Fruit fly (Drosophila melanogaster) whole organism, embryonic: Measurements from ENCODE around the gene Sec8.

Experiments
- CG11695 ChIP-seq: fragments of 200-800 bp; sonication (Bioruptor generic); IDR thresholded peaks from 3 replicates; pipeline ENCODE4 v1.3.6; 2022; ENCODE audit warnings: missing biosample characterization, missing genetic modification characterization
- CG12391 ChIP-seq: fragments of 200-800 bp; sonication (Bioruptor generic); optimal IDR thresholded peaks from 3 replicates; lab custom pipeline; 2018; ENCODE audit warnings: missing biosample characterization, mild to moderate bottlenecking, missing genetic modification characterization, moderate library complexity
- CG1603 ChIP-seq: fragments of 200-800 bp; sonication (Bioruptor generic); optimal IDR thresholded peaks from 2 replicates; lab custom pipeline; 2019; ENCODE audit warnings: missing biosample characterization, mild to moderate bottlenecking, missing genetic modification characterization, moderate library complexity
- CG17359 ChIP-seq: fragments of 200-800 bp; sonication (Bioruptor generic); optimal IDR thresholded peaks from 3 replicates; lab custom pipeline; 2018; ENCODE audit warnings: missing biosample characterization, mild to moderate bottlenecking, missing genetic modification characterization, moderate library complexity
- CG17568 ChIP-seq: fragments of 200-800 bp; sonication (Bioruptor generic); optimal IDR thresholded peaks from 2 replicates; lab custom pipeline; 2018; ENCODE audit warnings: missing biosample characterization, mild to moderate bottlenecking, missing genetic modification characterization, moderate library complexity
- CG17829 ChIP-seq: fragments of 200-800 bp; optimal IDR thresholded peaks from 2 replicates; lab custom pipeline; 2019; ENCODE audit warnings: missing biosample characterization, mild to moderate bottlenecking, missing genetic modification characterization, moderate library complexity
- CG32532 ChIP-seq: fragments of 200-800 bp; sonication (Bioruptor generic); IDR thresholded peaks from 2 replicates; pipeline ENCODE4 v1.3.6; 2022; ENCODE audit warnings: missing biosample characterization, missing genetic modification characterization
- CG3726 ChIP-seq: fragments of 200-800 bp; sonication (Bioruptor generic); IDR thresholded peaks from 3 replicates; pipeline ENCODE4, ENCODE4 v1.3.6; 2022; ENCODE audit warnings: missing biosample characterization, missing genetic modification characterization
- CG4360 ChIP-seq: fragments of 200-800 bp; sonication (Bioruptor generic); IDR thresholded peaks from 2 replicates; pipeline ENCODE4 v1.3.6; 2022; ENCODE audit warnings: missing biosample characterization, missing genetic modification characterization
- CG6813 ChIP-seq: fragments of 200-800 bp; sonication (Bioruptor generic); optimal IDR thresholded peaks from 2 replicates; lab custom pipeline; 2017; ENCODE audit warnings: missing biosample characterization, missing genetic modification characterization, mild to moderate bottlenecking, moderate library complexity, missing genetic modification reagents
- CG8281 ChIP-seq: fragments of 200-800 bp; sonication (Bioruptor generic); optimal IDR thresholded peaks from 2 replicates; lab custom pipeline; 2018; ENCODE audit warnings: missing biosample characterization, mild to moderate bottlenecking, missing genetic modification characterization, moderate library complexity
- CG8765 ChIP-seq: fragments of 200-800 bp; sonication (Bioruptor generic); IDR thresholded peaks from 2 replicates; pipeline ENCODE4 v1.3.6; 2022; ENCODE audit warnings: missing biosample characterization, missing genetic modification characterization
- CG9817 ChIP-seq: fragments of 200-800 bp; sonication (Bioruptor generic); optimal IDR thresholded peaks from 2 replicates; lab custom pipeline; 2018; ENCODE audit warnings: missing biosample characterization, mild to moderate bottlenecking, missing genetic modification characterization, moderate library complexity
- CrebB ChIP-seq: fragments of 200-800 bp; sonication (Bioruptor generic); optimal IDR thresholded peaks from 3 replicates; lab custom pipeline; 2018; ENCODE audit warnings: missing biosample characterization, mild to moderate bottlenecking, missing genetic modification characterization
- Deaf1 ChIP-seq: fragments of 200-800 bp; optimal IDR thresholded peaks from 3 replicates; lab custom pipeline; 2019; ENCODE audit warnings: missing biosample characterization, mild to moderate bottlenecking, missing genetic modification characterization, moderate library complexity
- Dip3 ChIP-seq: fragments of 200-800 bp; sonication (Bioruptor generic); optimal IDR thresholded peaks from 3 replicates; lab custom pipeline; 2016; ENCODE audit warnings: missing biosample characterization, missing genetic modification characterization
- Fer3 ChIP-seq: fragments of 200-800 bp; sonication (Bioruptor generic); optimal IDR thresholded peaks from 2 replicates; lab custom pipeline; 2018; ENCODE audit warnings: missing biosample characterization, mild to moderate bottlenecking, missing genetic modification characterization, moderate library complexity
- HHEX ChIP-seq: fragments of 200-800 bp; sonication (Bioruptor generic); optimal IDR thresholded peaks from 3 replicates; lab custom pipeline; 2017; ENCODE audit warnings: missing biosample characterization, mild to moderate bottlenecking, missing genetic modification characterization, missing genetic modification reagents
- Hmr ChIP-seq: fragments of 200-800 bp; sonication (Bioruptor generic); optimal IDR thresholded peaks from 3 replicates; lab custom pipeline; 2017; ENCODE audit warnings: mild to moderate bottlenecking, missing biosample characterization, missing genetic modification reagents, missing genetic modification characterization
- MESR4 ChIP-seq: fragments of 200-800 bp; sonication (Bioruptor generic); optimal IDR thresholded peaks from 2 replicates; lab custom pipeline; 2018; ENCODE audit warnings: missing biosample characterization, mild to moderate bottlenecking, missing genetic modification characterization, moderate library complexity
- NC2α ChIP-seq: fragments of 200-800 bp; sonication (Bioruptor generic); optimal IDR thresholded peaks from 2 replicates; lab custom pipeline; 2016; ENCODE audit warnings: missing biosample characterization, missing genetic modification characterization
- Sox100B ChIP-seq: fragments of 200-800 bp; sonication (Bioruptor generic); optimal IDR thresholded peaks from 3 replicates; lab custom pipeline; 2018; ENCODE audit warnings: missing biosample characterization, mild to moderate bottlenecking, missing genetic modification characterization
- Tbp ChIP-seq: fragments of >200 bp; optimal IDR thresholded peaks from 2 replicates; lab custom pipeline; 2018; ENCODE audit warnings: missing biosample characterization, missing genetic modification characterization
- Trl ChIP-seq, 3 experiments: fragments of >200 bp in 2 of 3; fragments of 200-800 bp in 1 of 3; sonication (Bioruptor generic) in 1 of 3; optimal IDR thresholded peaks; 2 replicates in 1 of 3; 3 replicates in 2 of 3; lab custom pipeline; 2016 to 2017; ENCODE audit warnings: missing biosample characterization in 1 of 3, missing genetic modification characterization in 1 of 3
- Xbp1 ChIP-seq: fragments of 200-800 bp; sonication (Bioruptor generic); optimal IDR thresholded peaks from 3 replicates; lab custom pipeline; 2016; ENCODE audit warnings: missing biosample characterization, mild to moderate bottlenecking, missing genetic modification characterization
- YL-1 ChIP-seq: fragments of 200-800 bp; sonication (Bioruptor generic); optimal IDR thresholded peaks from 3 replicates; lab custom pipeline; 2017; ENCODE audit warnings: missing biosample characterization, mild to moderate bottlenecking, missing genetic modification characterization
- bbx ChIP-seq: fragments of 200-800 bp; sonication (Bioruptor generic); IDR thresholded peaks from 2 replicates; pipeline ENCODE4 v1.3.6; 2022; ENCODE audit warnings: missing biosample characterization, missing genetic modification characterization; ENCODE audit not compliant: partially characterized antibody
- caup ChIP-seq: fragments of 200-800 bp; sonication (Bioruptor generic); optimal IDR thresholded peaks from 3 replicates; lab custom pipeline; 2017; ENCODE audit warnings: missing biosample characterization, mild to moderate bottlenecking, missing genetic modification characterization, moderate library complexity; ENCODE audit not compliant: severe bottlenecking
- disco-r ChIP-seq: fragments of 200-800 bp; sonication (Bioruptor generic); optimal IDR thresholded peaks from 2 replicates; lab custom pipeline; 2016; ENCODE audit warnings: missing biosample characterization, missing genetic modification characterization
- fd102C ChIP-seq: fragments of 200-800 bp; sonication (Bioruptor generic); optimal IDR thresholded peaks from 2 replicates; lab custom pipeline; 2018; ENCODE audit warnings: missing biosample characterization, mild to moderate bottlenecking, missing genetic modification characterization, moderate library complexity
- fu2 ChIP-seq: fragments of 200-800 bp; sonication (Bioruptor generic); optimal IDR thresholded peaks from 2 replicates; lab custom pipeline; 2016; ENCODE audit warnings: missing biosample characterization, missing genetic modification characterization
- gcm2 ChIP-seq: fragments of 200-800 bp; sonication (Bioruptor generic); optimal IDR thresholded peaks from 2 replicates; lab custom pipeline; 2016; ENCODE audit warnings: missing biosample characterization, missing genetic modification characterization
- hb ChIP-seq: fragments of 200-800 bp; sonication (Bioruptor generic); IDR thresholded peaks from 3 replicates; pipeline ENCODE4 v1.3.6; 2022; ENCODE audit warnings: missing biosample characterization, missing genetic modification characterization; ENCODE audit not compliant: partially characterized antibody
- hbn ChIP-seq: fragments of 200-800 bp; sonication (Bioruptor generic); IDR thresholded peaks from 2 replicates; pipeline ENCODE4 v1.3.6; 2022; ENCODE audit warnings: missing biosample characterization, missing genetic modification characterization; ENCODE audit not compliant: partially characterized antibody
- ind ChIP-seq: fragments of 200-800 bp; sonication (Bioruptor generic); optimal IDR thresholded peaks from 3 replicates; lab custom pipeline; 2016; ENCODE audit warnings: missing biosample characterization, missing genetic modification characterization
- lbe ChIP-seq: fragments of 200-800 bp; sonication (Bioruptor generic); optimal IDR thresholded peaks from 2 replicates; lab custom pipeline; 2016; ENCODE audit warnings: missing biosample characterization, mild to moderate bottlenecking, missing genetic modification characterization
- lov ChIP-seq, 2 experiments: fragments of 200-800 bp in 1 of 2; fragments of >200 bp in 1 of 2; sonication (Bioruptor generic) in 1 of 2; IDR thresholded peaks in 1 of 2; optimal IDR thresholded peaks in 1 of 2; 2 replicates in 1 of 2; 3 replicates in 1 of 2; pipeline versions ENCODE4 v1.3.6 to Lab custom; 2017 to 2022; ENCODE audit warnings: missing biosample characterization in 1 of 2, missing genetic modification characterization in 1 of 2
- p53 ChIP-seq: fragments of 200-800 bp; sonication (Bioruptor generic); optimal IDR thresholded peaks from 2 replicates; lab custom pipeline; 2016; ENCODE audit warnings: missing biosample characterization, missing genetic modification characterization
- pb ChIP-seq: fragments of 200-800 bp; sonication (Bioruptor generic); optimal IDR thresholded peaks from 3 replicates; lab custom pipeline; 2016; ENCODE audit warnings: missing biosample characterization, missing genetic modification characterization
- psq ChIP-seq: fragments of 200-800 bp; sonication (Bioruptor generic); optimal IDR thresholded peaks from 2 replicates; lab custom pipeline; 2017; ENCODE audit warnings: missing biosample characterization, missing genetic modification characterization
- pzg ChIP-seq: fragments of 200-800 bp; sonication (Bioruptor generic); optimal IDR thresholded peaks from 3 replicates; lab custom pipeline; 2018; ENCODE audit warnings: missing biosample characterization, mild to moderate bottlenecking, missing genetic modification characterization, moderate library complexity
- repo ChIP-seq: fragments of 200-800 bp; sonication (Bioruptor generic); optimal IDR thresholded peaks from 2 replicates; lab custom pipeline; 2016; ENCODE audit warnings: missing biosample characterization, missing genetic modification characterization
- row ChIP-seq: fragments of 200-800 bp; sonication (Bioruptor generic); IDR thresholded peaks from 3 replicates; pipeline ENCODE4 v1.3.6; 2022; ENCODE audit warnings: missing biosample characterization, missing genetic modification characterization
- sc ChIP-seq, 3 experiments: fragments of >200 bp in 2 of 3; fragments of 200-800 bp in 1 of 3; sonication (Bioruptor generic) in 1 of 3; optimal IDR thresholded peaks; 2 replicates in 2 of 3; 3 replicates in 1 of 3; lab custom pipeline; 2017; ENCODE audit warnings: mild to moderate bottlenecking in 1 of 3, missing biosample characterization in 1 of 3, missing genetic modification characterization in 1 of 3, missing genetic modification reagents in 1 of 3
- schlank ChIP-seq: fragments of 200-800 bp; sonication (Bioruptor generic); optimal IDR thresholded peaks from 2 replicates; lab custom pipeline; 2018; ENCODE audit warnings: missing biosample characterization, mild to moderate bottlenecking, missing genetic modification characterization
- sens-2 ChIP-seq: fragments of 200-800 bp; sonication (Bioruptor generic); IDR thresholded peaks from 2 replicates; pipeline ENCODE4 v1.3.6; 2022; ENCODE audit warnings: missing biosample characterization, missing genetic modification characterization
- tin ChIP-seq: fragments of 200-800 bp; sonication (Bioruptor generic); optimal IDR thresholded peaks from 3 replicates; lab custom pipeline; 2016; ENCODE audit warnings: missing biosample characterization, missing genetic modification characterization
- twi ChIP-seq: fragments of 200-800 bp; optimal IDR thresholded peaks from 2 replicates; lab custom pipeline; 2019; ENCODE audit warnings: missing biosample characterization, mild to moderate bottlenecking, missing genetic modification characterization, moderate library complexity

The Sec8 gene

dm6 chr3R:5758624-5759209 lies at the start of gene Sec8 (continued):
- TF ChIP-seq lov (optimal IDR thresholded peaks at IDR 0.05; lab: Kevin White, UChicago) (no peak), lov (GFP tag; IDR thresholded peaks at IDR 0.05; lab: Robert Waterston, UW) (no peak), CG11695 (GFP tag; lab: Robert Waterston, UW) (no peak), CG3726 (GFP tag; lab: Robert Waterston, UW) (no peak), CG9817 (peak; percentile 30), psq (GFP tag; lab: Kevin White, UChicago) (no peak), bbx (GFP tag; lab: Robert Waterston, UW) (peak; percentile 88), disco-r (GFP tag; lab: Kevin White, UChicago) (no peak), CrebB (tag; lab: Kevin White, UChicago) (no peak), hbn (peak; percentile 83), fd102C (GFP tag; lab: Kevin White, UChicago) (no peak), CG12391 (no peak), Trl (optimal IDR thresholded peaks at IDR 0.05; lab: Kevin White, UChicago) (no peak), Trl (GFP tag; optimal IDR thresholded peaks at IDR 0.05; lab: Kevin White, UChicago) (peak; percentile 23), repo (GFP tag; lab: Kevin White, UChicago) (peak; percentile 41), fu2 (peak; percentile 38), twi (tag; lab: Kevin White, UChicago) (no peak), NC2α (GFP tag; lab: Kevin White, UChicago) (no peak), HHEX (GFP tag; lab: Kevin White, UChicago) (no peak), hb (GFP tag; lab: Robert Waterston, UW) (peak; percentile 82), Dip3 (GFP tag; lab: Kevin White, UChicago) (no peak), Deaf1 (no peak), gcm2 (GFP tag; lab: Kevin White, UChicago) (no peak), CG17829 (tag; lab: Kevin White, UChicago) (peak; percentile 22), pb (GFP tag; lab: Kevin White, UChicago) (no peak), Sox100B (no peak), row (GFP tag; lab: Robert Waterston, UW) (peak; percentile 77), CG8765 (GFP tag; lab: Robert Waterston, UW) (no peak), YL-1 (GFP tag; lab: Kevin White, UChicago) (peak; percentile 68), Fer3 (tag; lab: Kevin White, UChicago) (peak; percentile 22), caup (GFP tag; lab: Kevin White, UChicago) (no peak), CG8281 (tag; lab: Kevin White, UChicago) (no peak), CG6813 (GFP tag; lab: Kevin White, UChicago) (no peak), CG17568 (no peak), CG32532 (GFP tag; lab: Robert Waterston, UW) (peak; percentile 61), Tbp (GFP tag; lab: Kevin White, UChicago) (no peak), p53 (GFP tag; lab: Kevin White, UChicago) (no peak), schlank (tag; lab: Kevin White, UChicago) (no peak), CG17359 (no peak), Xbp1 (GFP tag; lab: Kevin White, UChicago) (peak; percentile 56), ind (GFP tag; lab: Kevin White, UChicago) (peak; percentile 21), sens-2 (no peak), sc (optimal IDR thresholded peaks at IDR 0.05; lab: Kevin White, UChicago) (no peak), sc (GFP tag; optimal IDR thresholded peaks at IDR 0.05; lab: Kevin White, UChicago) (no peak), pzg (GFP tag; lab: Kevin White, UChicago) (peak; percentile 91), tin (GFP tag; lab: Kevin White, UChicago) (peak; percentile 60), CG1603 (peak; percentile 72), CG4360 (GFP tag; lab: Robert Waterston, UW) (0 out of 2 replicates have a peak, but pooled peaks have one; percentile 5), Hmr (no peak), MESR4 (GFP tag; lab: Kevin White, UChicago) (peak; percentile 92), lbe (GFP tag; lab: Kevin White, UChicago) (peak; percentile 17)
